Worm (Caenorhabditis elegans) whole organism, L1 larva: ENCODE results near the gene F45D3.1.
A peak's percentile ranks its signal among the peaks of the same experiment; 100 is the strongest.

Experiments
- C04F5.9 ChIP-seq: sonication (generic microtip); optimal IDR thresholded peaks from 2 replicates; lab custom pipeline; 2016; ENCODE audit warnings: missing genetic modification characterization, missing compliant biosample characterization
- C16A3.4 ChIP-seq: fragments of 150-350 bp; optimal IDR thresholded peaks from 2 replicates; lab custom pipeline; 2014; ENCODE audit warnings: missing biosample characterization, missing genetic modification characterization
- C34B4.2 ChIP-seq: sonication (generic microtip); optimal IDR thresholded peaks from 2 replicates; lab custom pipeline; 2017; ENCODE audit warnings: mild to moderate bottlenecking, missing genetic modification characterization, missing compliant biosample characterization
- Y116A8C.19 ChIP-seq: sonication (generic microtip); optimal IDR thresholded peaks from 2 replicates; lab custom pipeline; 2016; ENCODE audit warnings: missing compliant biosample characterization, missing genetic modification characterization, borderline replicate concordance
- blmp-1 ChIP-seq: fragments of 150-350 bp; optimal IDR thresholded peaks from 2 replicates; lab custom pipeline; 2014; ENCODE audit warnings: missing biosample characterization, missing genetic modification characterization
- ceh-63 ChIP-seq: fragments of 200-800 bp; sonication (Bioruptor generic); optimal IDR thresholded peaks from 2 replicates; lab custom pipeline; 2018; ENCODE audit warnings: mild to moderate bottlenecking, missing genetic modification characterization, missing compliant biosample characterization
- ceh-82 ChIP-seq, 3 experiments: fragments of 150-350 bp in 1 of 3; sonication (generic microtip) in 2 of 3; optimal IDR thresholded peaks; 2 replicates each; lab custom pipeline; 2014 to 2017; ENCODE audit warnings: missing biosample characterization in 3 of 3, missing genetic modification characterization in 3 of 3
- ceh-88 ChIP-seq: fragments of 200-800 bp; sonication (Bioruptor generic); IDR thresholded peaks from 2 replicates; pipeline ENCODE4 v1.3.6; 2022; ENCODE audit warnings: missing genetic modification characterization, missing compliant biosample characterization
- ceh-90 ChIP-seq: sonication (generic microtip); optimal IDR thresholded peaks from 2 replicates; lab custom pipeline; 2016; ENCODE audit warnings: missing genetic modification characterization, missing compliant biosample characterization
- dpl-1 ChIP-seq, 3 experiments: fragments of 150-350 bp in 2 of 3; sonication (generic microtip) in 1 of 3; optimal IDR thresholded peaks; 2 replicates each; lab custom pipeline; 2014 to 2017; ENCODE audit warnings: missing biosample characterization in 3 of 3, missing genetic modification characterization in 3 of 3, missing genetic modification reagents in 3 of 3
- egl-13 ChIP-seq: sonication (generic microtip); optimal IDR thresholded peaks from 2 replicates; lab custom pipeline; 2016; ENCODE audit warnings: missing genotype, missing genetic modification reagents, missing genetic modification characterization, missing compliant biosample characterization
- egl-27 ChIP-seq, 2 experiments: fragments of 150-350 bp in 1 of 2; sonication (generic microtip); optimal IDR thresholded peaks; 3 replicates each; lab custom pipeline; 2017 to 2018; ENCODE audit warnings: missing biosample characterization in 2 of 2, missing genetic modification characterization in 2 of 2, missing genetic modification reagents in 2 of 2
- elt-3 ChIP-seq, 6 experiments: fragments of 150-350 bp in 1 of 6; sonication (generic microtip); optimal IDR thresholded peaks; 2 replicates each; lab custom pipeline; 2017 to 2018; ENCODE audit warnings: missing biosample characterization in 6 of 6, missing genetic modification characterization in 6 of 6, inconsistent platforms in 1 of 6
- fkh-10 ChIP-seq: sonication (generic microtip); optimal IDR thresholded peaks from 2 replicates; lab custom pipeline; 2017; ENCODE audit warnings: missing biosample characterization, missing genetic modification reagents, missing genetic modification characterization
- fkh-4 ChIP-seq: sonication (generic microtip); optimal IDR thresholded peaks from 2 replicates; lab custom pipeline; 2016; ENCODE audit warnings: missing compliant biosample characterization, missing genetic modification characterization, borderline replicate concordance
- fos-1 ChIP-seq: fragments of 150-350 bp; optimal IDR thresholded peaks from 2 replicates; lab custom pipeline; 2014; ENCODE audit warnings: missing biosample characterization, missing genetic modification characterization
- grh-1 ChIP-seq: fragments of 200-800 bp; sonication (Bioruptor generic); IDR thresholded peaks from 2 replicates; pipeline ENCODE4 v1.3.6; 2022; ENCODE audit warnings: missing genetic modification reagents, missing genetic modification characterization, missing compliant biosample characterization
- hlh-17 ChIP-seq: fragments of 200-800 bp; sonication (Bioruptor generic); optimal IDR thresholded peaks from 2 replicates; lab custom pipeline; 2018; ENCODE audit warnings: missing genetic modification characterization, mild to moderate bottlenecking, missing compliant biosample characterization, moderate library complexity, borderline replicate concordance
- hlh-4 ChIP-seq: sonication (generic microtip); optimal IDR thresholded peaks from 2 replicates; lab custom pipeline; 2016; ENCODE audit warnings: mild to moderate bottlenecking, missing genetic modification characterization, missing compliant biosample characterization
- isw-1 ChIP-seq: fragments of 200-800 bp; sonication (Bioruptor generic); IDR thresholded peaks from 2 replicates; pipeline ENCODE4 v1.3.6; 2022; ENCODE audit warnings: missing genetic modification characterization, missing compliant biosample characterization
- jun-1 ChIP-seq: fragments of 150-350 bp; optimal IDR thresholded peaks from 2 replicates; lab custom pipeline; 2014; ENCODE audit warnings: missing biosample characterization, missing genetic modification reagents, missing genetic modification characterization
- lin-13 ChIP-seq: fragments of 150-350 bp; optimal IDR thresholded peaks from 2 replicates; lab custom pipeline; 2014; ENCODE audit warnings: missing biosample characterization, missing genetic modification reagents, missing genetic modification characterization
- lin-14 ChIP-seq: fragments of 200-800 bp; sonication (Bioruptor generic); optimal IDR thresholded peaks from 2 replicates; lab custom pipeline; 2018; ENCODE audit warnings: mild to moderate bottlenecking, missing genetic modification characterization, moderate library complexity, missing compliant biosample characterization
- lin-15B ChIP-seq: fragments of 150-350 bp; sonication (generic microtip); optimal IDR thresholded peaks from 3 replicates; lab custom pipeline; 2014; ENCODE audit warnings: missing biosample characterization, missing genetic modification characterization
- lin-35 ChIP-seq, 2 experiments: fragments of 150-350 bp; optimal IDR thresholded peaks; 2 replicates each; lab custom pipeline; 2014; ENCODE audit warnings: missing biosample characterization in 2 of 2, missing genetic modification characterization in 2 of 2, missing genetic modification reagents in 2 of 2
- lin-39 ChIP-seq: fragments of 150-350 bp; optimal IDR thresholded peaks from 2 replicates; lab custom pipeline; 2014; ENCODE audit warnings: missing biosample characterization, missing genetic modification reagents, missing genetic modification characterization
- lir-3 ChIP-seq: sonication (generic microtip); optimal IDR thresholded peaks from 2 replicates; lab custom pipeline; 2016; ENCODE audit warnings: mild to moderate bottlenecking, missing genetic modification characterization, moderate library complexity, missing compliant biosample characterization; ENCODE audit not compliant: poor library complexity
- mab-9 ChIP-seq: fragments of 200-800 bp; sonication (Bioruptor generic); IDR thresholded peaks from 2 replicates; pipeline ENCODE4 v1.3.6; 2022; ENCODE audit warnings: missing genetic modification reagents, missing genetic modification characterization, missing compliant biosample characterization
- mdl-1 ChIP-seq, 2 experiments: fragments of 150-350 bp; optimal IDR thresholded peaks; 2 replicates each; lab custom pipeline; 2014 to 2017; ENCODE audit warnings: missing biosample characterization in 2 of 2, missing genetic modification characterization in 2 of 2, inconsistent platforms in 1 of 2
- mef-2 ChIP-seq: fragments of 150-350 bp; optimal IDR thresholded peaks from 2 replicates; lab custom pipeline; 2014; ENCODE audit warnings: missing biosample characterization, missing genetic modification characterization
- mep-1 ChIP-seq: fragments of 150-350 bp; optimal IDR thresholded peaks from 2 replicates; lab custom pipeline; 2014; ENCODE audit warnings: missing biosample characterization, missing genetic modification characterization
- nhr-11 ChIP-seq: fragments of 150-350 bp; optimal IDR thresholded peaks from 2 replicates; lab custom pipeline; 2014; ENCODE audit warnings: missing biosample characterization, missing genetic modification characterization
- nhr-28 ChIP-seq: fragments of 150-350 bp; optimal IDR thresholded peaks from 2 replicates; lab custom pipeline; 2014; ENCODE audit warnings: missing biosample characterization, missing genetic modification characterization
- nhr-47 ChIP-seq: sonication (generic microtip); optimal IDR thresholded peaks from 2 replicates; lab custom pipeline; 2016; ENCODE audit warnings: mild to moderate bottlenecking, missing genetic modification characterization, moderate library complexity, missing compliant biosample characterization
- nhr-71 ChIP-seq: sonication (generic microtip); optimal IDR thresholded peaks from 2 replicates; lab custom pipeline; 2016; ENCODE audit warnings: mild to moderate bottlenecking, missing genetic modification characterization, moderate library complexity, missing compliant biosample characterization
- nhr-76 ChIP-seq: sonication (generic microtip); optimal IDR thresholded peaks from 2 replicates; lab custom pipeline; 2017; ENCODE audit warnings: missing biosample characterization, missing genetic modification characterization
- nhr-77 ChIP-seq: fragments of 150-350 bp; optimal IDR thresholded peaks from 2 replicates; lab custom pipeline; 2014; ENCODE audit warnings: missing biosample characterization, missing genetic modification characterization
- nhr-84 ChIP-seq: sonication (generic microtip); optimal IDR thresholded peaks from 2 replicates; lab custom pipeline; 2017; ENCODE audit warnings: missing biosample characterization, missing genetic modification characterization
- nhr-85 ChIP-seq: sonication (generic microtip); peaks from one replicate; lab custom pipeline; 2016; ENCODE audit warnings: missing genetic modification characterization, inconsistent platforms, missing compliant biosample characterization
- pax-3 ChIP-seq: fragments of 200-800 bp; sonication (Bioruptor generic); optimal IDR thresholded peaks from 2 replicates; lab custom pipeline; 2018; ENCODE audit warnings: mild to moderate bottlenecking, missing genetic modification characterization, moderate library complexity, missing compliant biosample characterization
- pqm-1 ChIP-seq: sonication (generic microtip); optimal IDR thresholded peaks from 3 replicates; lab custom pipeline; 2017; ENCODE audit warnings: missing biosample characterization, missing genetic modification characterization
- snpc-4 ChIP-seq: fragments of 150-350 bp; optimal IDR thresholded peaks from 2 replicates; lab custom pipeline; 2014; ENCODE audit warnings: missing biosample characterization, missing genetic modification characterization
- snu-23 ChIP-seq: sonication (generic microtip); optimal IDR thresholded peaks from 2 replicates; lab custom pipeline; 2016; ENCODE audit warnings: missing genetic modification characterization, missing compliant biosample characterization
- sptf-1 ChIP-seq: fragments of 150-350 bp; optimal IDR thresholded peaks from 2 replicates; lab custom pipeline; 2014; ENCODE audit warnings: missing biosample characterization, missing genetic modification characterization
- swsn-7 ChIP-seq: sonication (generic microtip); optimal IDR thresholded peaks from 2 replicates; lab custom pipeline; 2016; ENCODE audit warnings: missing genetic modification characterization, missing compliant biosample characterization
- tbx-2 ChIP-seq: sonication (generic microtip); optimal IDR thresholded peaks from 2 replicates; lab custom pipeline; 2016; ENCODE audit warnings: missing genetic modification characterization, missing compliant biosample characterization
- unc-130 ChIP-seq: fragments of 150-350 bp; optimal IDR thresholded peaks from 2 replicates; lab custom pipeline; 2017; ENCODE audit warnings: missing biosample characterization, missing genetic modification characterization, inconsistent platforms
- unc-30 ChIP-seq: sonication (generic microtip); optimal IDR thresholded peaks from 2 replicates; lab custom pipeline; 2017; ENCODE audit warnings: missing biosample characterization, missing genetic modification characterization
- unc-62 ChIP-seq: fragments of 150-350 bp; optimal IDR thresholded peaks from 2 replicates; lab custom pipeline; 2014; ENCODE audit warnings: missing biosample characterization, missing genetic modification reagents, missing genetic modification characterization
- unc-98 ChIP-seq: fragments of 200-800 bp; sonication (Bioruptor generic); IDR thresholded peaks from 2 replicates; pipeline ENCODE4 v1.3.6; 2022; ENCODE audit warnings: missing genetic modification characterization, missing compliant biosample characterization
- vab-15 ChIP-seq: sonication (generic microtip); optimal IDR thresholded peaks from 2 replicates; lab custom pipeline; 2017; ENCODE audit warnings: missing genotype, mild to moderate bottlenecking, missing genetic modification characterization, missing compliant biosample characterization
- xbp-1 ChIP-seq: sonication (generic microtip); optimal IDR thresholded peaks from 2 replicates; lab custom pipeline; 2016; ENCODE audit warnings: missing genetic modification characterization, missing compliant biosample characterization
- zag-1 ChIP-seq: fragments of 150-350 bp; optimal IDR thresholded peaks from 2 replicates; lab custom pipeline; 2014; ENCODE audit warnings: missing biosample characterization, missing genetic modification characterization
- ztf-4 ChIP-seq: fragments of 150-350 bp; optimal IDR thresholded peaks from 2 replicates; lab custom pipeline; 2014; ENCODE audit warnings: missing biosample characterization, missing genetic modification characterization

Gene F45D3.1

DNA sequence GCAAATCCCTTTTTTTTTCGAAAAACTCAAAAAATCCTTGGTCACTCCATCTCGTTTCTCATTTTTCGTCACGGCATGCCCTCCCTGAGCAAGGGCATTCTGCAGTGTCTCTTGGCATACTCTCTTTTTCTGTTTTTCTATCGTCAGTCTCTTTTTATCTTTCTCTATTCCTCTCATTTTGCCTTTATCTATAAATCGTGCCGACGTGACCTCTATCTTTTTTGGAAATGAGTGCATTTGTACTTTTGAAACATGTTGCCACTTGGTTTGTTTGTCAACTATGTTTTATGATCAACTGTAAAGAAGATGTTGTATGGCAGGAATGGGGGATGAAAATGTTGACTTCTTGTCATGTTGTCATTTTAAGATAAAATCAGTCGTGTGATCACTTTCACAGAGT is 2.1 kb downstream of the F45D3.1 start (continued):
- TF ChIP-seq vab-15 (tag; lab: Kevin White, UChicago) (no peak), isw-1 (GFP tag; lab: Robert Waterston, UW) (peak; percentile 7; the same call in 1 of the 2 replicates), nhr-11 (no peak), swsn-7 (tag; lab: Kevin White, UChicago) (peak; percentile 39), pax-3 (tag; lab: Kevin White, UChicago) (no peak), nhr-28 (no peak), egl-27 (tag; optimal IDR thresholded peaks at IDR 0.05; lab: Kevin White, UChicago) (peak in 1 of 2 experiments; percentile 65), lin-14 (GFP tag; lab: Kevin White, UChicago) (peak; percentile 90), C34B4.2 (tag; lab: Kevin White, UChicago) (no peak), nhr-71 (tag; lab: Kevin White, UChicago) (peak; percentile 77), ceh-82 (tag; optimal IDR thresholded peaks at IDR 0.05; lab: Kevin White, UChicago) (peak in 1 of 3 experiments; percentile 48), dpl-1 (GFP tag; optimal IDR thresholded peaks at IDR 0.05; lab: Kevin White, UChicago) (peak in 1 of 3 experiments; percentile 39), lin-13 (GFP tag; lab: Kevin White, UChicago) (peak; percentile 26), mab-9 (GFP tag; lab: Robert Waterston, UW) (no peak), Y116A8C.19 (tag; lab: Kevin White, UChicago) (no peak), mef-2 (tag; lab: Kevin White, UChicago) (peak; percentile 25), fkh-4 (no peak), ceh-90 (tag; lab: Kevin White, UChicago) (no peak), zag-1 (tag; lab: Kevin White, UChicago) (no peak), egl-13 (tag; lab: Kevin White, UChicago) (no peak), lin-39 (tag; lab: Kevin White, UChicago) (no peak), blmp-1 (tag; lab: Kevin White, UChicago) (peak; percentile 9), unc-98 (GFP tag; lab: Robert Waterston, UW) (no peak), lin-35 (GFP tag; optimal IDR thresholded peaks at IDR 0.05; lab: Kevin White, UChicago) (peak in 1 of 2 experiments; percentile 31), unc-30 (tag; lab: Kevin White, UChicago) (no peak), grh-1 (0 out of 2 replicates have a peak, but pooled peaks have one; percentile 26), pqm-1 (tag; lab: Kevin White, UChicago) (no peak), jun-1 (tag; lab: Kevin White, UChicago) (no peak), ceh-63 (GFP tag; lab: Kevin White, UChicago) (no peak), mep-1 (tag; lab: Kevin White, UChicago) (peak; percentile 72), C04F5.9 (tag; lab: Kevin White, UChicago) (no peak), tbx-2 (tag; lab: Kevin White, UChicago) (peak; percentile 50), C16A3.4 (tag; lab: Kevin White, UChicago) (no peak), snu-23 (GFP tag; lab: Kevin White, UChicago) (peak; percentile 69), nhr-47 (tag; lab: Kevin White, UChicago) (peak; percentile 54), sptf-1 (tag; lab: Kevin White, UChicago) (no peak), lir-3 (tag; lab: Kevin White, UChicago) (no peak), nhr-77 (peak; percentile 32), xbp-1 (tag; lab: Kevin White, UChicago) (peak; percentile 26), nhr-85 (tag; lab: Kevin White, UChicago) (peak; percentile 91), snpc-4 (tag; lab: Kevin White, UChicago) (no peak), ceh-88 (GFP tag; lab: Robert Waterston, UW) (no peak), fos-1 (tag; lab: Kevin White, UChicago) (no peak), ztf-4 (tag; lab: Kevin White, UChicago) (no peak), mdl-1 (tag; optimal IDR thresholded peaks at IDR 0.05; lab: Kevin White, UChicago) (no peak), nhr-76 (tag; lab: Kevin White, UChicago) (no peak), nhr-84 (tag; lab: Kevin White, UChicago) (no peak), unc-62 (no peak), lin-15B (no peak), elt-3 (tag; optimal IDR thresholded peaks at IDR 0.05; lab: Kevin White, UChicago) (no peak), hlh-4 (no peak), hlh-17 (GFP tag; lab: Kevin White, UChicago) (no peak), unc-130 (tag; lab: Kevin White, UChicago) (no peak), fkh-10 (GFP tag; lab: Kevin White, UChicago) (peak; percentile 6)
